Worm (Caenorhabditis elegans) whole organism, young adult: ENCODE measurements around the gene K03A11.4.

Experiments
- B0261.1 ChIP-seq: sonication (generic microtip); optimal IDR thresholded peaks from 2 replicates; lab custom pipeline; 2016; ENCODE audit warnings: mild to moderate bottlenecking, missing genetic modification characterization, moderate library complexity, missing compliant biosample characterization
- F57A8.1 ChIP-seq: fragments of 200-800 bp; sonication (Bioruptor generic); optimal IDR thresholded peaks from 2 replicates; lab custom pipeline; 2018; ENCODE audit warnings: mild to moderate bottlenecking, missing genetic modification characterization, moderate library complexity, missing compliant biosample characterization
- dpl-1 ChIP-seq: fragments of 150-350 bp; optimal IDR thresholded peaks from 2 replicates; lab custom pipeline; 2014; ENCODE audit warnings: missing biosample characterization, missing genetic modification reagents, missing genetic modification characterization
- ekl-4 ChIP-seq: fragments of 200-800 bp; sonication (Bioruptor generic); IDR thresholded peaks from 2 replicates; pipeline ENCODE4 v1.3.6; 2022; ENCODE audit warnings: missing genetic modification reagents, missing genetic modification characterization, missing compliant biosample characterization
- him-1 ChIP-seq: sonication (generic microtip); optimal IDR thresholded peaks from 2 replicates; lab custom pipeline; 2016; ENCODE audit warnings: missing genotype, missing genetic modification reagents, missing genetic modification characterization, missing compliant biosample characterization
- hsf-1 ChIP-seq: fragments of 200-800 bp; sonication (Bioruptor generic); IDR thresholded peaks from 2 replicates; pipeline ENCODE4 v1.3.6; 2022; ENCODE audit warnings: missing genetic modification reagents, missing genetic modification characterization, missing compliant biosample characterization
- lag-1 ChIP-seq: fragments of 200-800 bp; sonication (Bioruptor generic); IDR thresholded peaks from 2 replicates; pipeline ENCODE4 v1.3.6; 2022; ENCODE audit warnings: missing genetic modification reagents, missing genetic modification characterization, missing compliant biosample characterization
- nfyb-1 ChIP-seq: fragments of 200-800 bp; sonication (Bioruptor generic); IDR thresholded peaks from 2 replicates; pipeline ENCODE4 v1.3.6; 2022; ENCODE audit warnings: missing genetic modification reagents, missing genetic modification characterization, missing compliant biosample characterization
- sea-2 ChIP-seq: fragments of 200-800 bp; sonication (Bioruptor generic); IDR thresholded peaks from 2 replicates; pipeline ENCODE4 v1.3.6; 2022; ENCODE audit warnings: missing genetic modification characterization, missing compliant biosample characterization
- snpc-1.3 ChIP-seq: sonication (generic microtip); optimal IDR thresholded peaks from 2 replicates; lab custom pipeline; 2017; ENCODE audit warnings: missing genetic modification characterization, mild to moderate bottlenecking, missing compliant biosample characterization, antibody characterized with exemption, moderate library complexity, missing genotype, missing genetic modification reagents; ENCODE audit not compliant: insufficient read depth
- unc-130 ChIP-seq: sonication (generic microtip); optimal IDR thresholded peaks from 2 replicates; lab custom pipeline; 2016; ENCODE audit warnings: missing genetic modification reagents, missing genetic modification characterization, missing compliant biosample characterization
- unc-62 ChIP-seq: fragments of 150-350 bp; optimal IDR thresholded peaks from 2 replicates; lab custom pipeline; 2014; ENCODE audit warnings: missing biosample characterization, missing genetic modification reagents, missing genetic modification characterization
- zim-3 ChIP-seq: sonication (generic microtip); optimal IDR thresholded peaks from 2 replicates; lab custom pipeline; 2017; ENCODE audit warnings: mild to moderate bottlenecking, missing genetic modification characterization, moderate library complexity, missing compliant biosample characterization

ce11 chrX:13106177-13106761 lies 28.3 kb downstream of the K03A11.4 start:
- TF ChIP-seq unc-130 = no peak
- TF ChIP-seq B0261.1 (tag; lab: Kevin White, UChicago) = no peak
- TF ChIP-seq dpl-1 (GFP tag; lab: Kevin White, UChicago) = no peak
- TF ChIP-seq unc-62 (GFP tag; lab: Kevin White, UChicago) = no peak
- no peak for TF ChIP-seq snpc-1.3 (tag; lab: Kevin White, UChicago)
- no peak for TF ChIP-seq hsf-1
- no peak for TF ChIP-seq zim-3 (tag; lab: Kevin White, UChicago)
- no peak for TF ChIP-seq sea-2 (GFP tag; lab: Robert Waterston, UW)
- TF ChIP-seq ekl-4 (GFP tag; lab: Robert Waterston, UW) = no peak
- TF ChIP-seq him-1 = no peak
- no peak for TF ChIP-seq F57A8.1 (GFP tag; lab: Kevin White, UChicago)
- TF ChIP-seq nfyb-1 = no peak
- no peak for TF ChIP-seq lag-1 (GFP tag; lab: Robert Waterston, UW)
